Fruit fly (Drosophila melanogaster) whole organism, wandering third instar larva: ENCODE results near the gene CG8301.

ENCODE experiments used
- Abd-B ChIP-seq: fragments of >200 bp; optimal IDR thresholded peaks from 2 replicates; lab custom pipeline; 2017; ENCODE audit warnings: missing biosample characterization, missing genetic modification characterization
- CG32264 ChIP-seq: fragments of 200-800 bp; sonication (Bioruptor generic); optimal IDR thresholded peaks from 2 replicates; lab custom pipeline; 2016; ENCODE audit warnings: missing biosample characterization, missing genetic modification characterization
- CG9705 ChIP-seq: fragments of 200-800 bp; sonication (Bioruptor generic); optimal IDR thresholded peaks from 2 replicates; lab custom pipeline; 2018; ENCODE audit warnings: missing biosample characterization, mild to moderate bottlenecking, missing genetic modification characterization
- CrebA ChIP-seq: fragments of 200-800 bp; sonication (Bioruptor generic); optimal IDR thresholded peaks from 2 replicates; lab custom pipeline; 2016; ENCODE audit warnings: missing biosample characterization, mild to moderate bottlenecking, missing genetic modification characterization, borderline replicate concordance
- Dfd ChIP-seq: fragments of >200 bp; optimal IDR thresholded peaks from 2 replicates; lab custom pipeline; 2017; ENCODE audit warnings: missing biosample characterization, missing genetic modification characterization
- Dif ChIP-seq: fragments of 200-275, 200-300 bp; sonication (Bioruptor generic); optimal IDR thresholded peaks from 2 replicates; lab custom pipeline; 2018; ENCODE audit warnings: missing biosample characterization, missing genetic modification characterization; ENCODE audit not compliant: partially characterized antibody
- HLH106 ChIP-seq: fragments of 200-800 bp; optimal IDR thresholded peaks from 3 replicates; lab custom pipeline; 2019; ENCODE audit warnings: missing biosample characterization, mild to moderate bottlenecking, missing genetic modification characterization, moderate library complexity
- Hnf4 ChIP-seq: fragments of 200-800 bp; sonication (Bioruptor generic); optimal IDR thresholded peaks from 2 replicates; lab custom pipeline; 2016; ENCODE audit warnings: missing biosample characterization, mild to moderate bottlenecking, missing genetic modification characterization
- Hr78 ChIP-seq: fragments of >200 bp; optimal IDR thresholded peaks from 2 replicates; lab custom pipeline; 2017; ENCODE audit warnings: missing biosample characterization, missing genetic modification characterization
- Hr83 ChIP-seq: fragments of 200-300 bp; sonication (Bioruptor generic); optimal IDR thresholded peaks from 2 replicates; lab custom pipeline; 2016; ENCODE audit warnings: missing biosample characterization, mild to moderate bottlenecking, missing genetic modification characterization, moderate library complexity; ENCODE audit not compliant: poor library complexity, severe bottlenecking
- Jra ChIP-seq: sonication (Bioruptor generic); optimal IDR thresholded peaks from 2 replicates; lab custom pipeline; 2016; ENCODE audit warnings: missing biosample characterization, missing genetic modification characterization
- Mio ChIP-seq: sonication (Bioruptor generic); optimal IDR thresholded peaks from 2 replicates; lab custom pipeline; 2016; ENCODE audit warnings: missing biosample characterization, missing genetic modification characterization
- Myc ChIP-seq: fragments of >200 bp; optimal IDR thresholded peaks from 2 replicates; lab custom pipeline; 2017
- N ChIP-seq: fragments of >200 bp; optimal IDR thresholded peaks from 2 replicates; lab custom pipeline; 2018; ENCODE audit warnings: missing biosample characterization, missing external identifiers, missing genetic modification characterization
- OdsH ChIP-seq: fragments of 200-800 bp; sonication (Bioruptor generic); optimal IDR thresholded peaks from 2 replicates; lab custom pipeline; 2016; ENCODE audit warnings: missing biosample characterization, mild to moderate bottlenecking, missing genetic modification characterization
- Rel ChIP-seq, 2 experiments: fragments of 200-800 bp; sonication (Bioruptor generic) in 1 of 2; optimal IDR thresholded peaks; 2 replicates in 1 of 2; 3 replicates in 1 of 2; lab custom pipeline; 2016 to 2019; ENCODE audit warnings: mild to moderate bottlenecking in 2 of 2, missing biosample characterization in 2 of 2, missing genetic modification characterization in 2 of 2, moderate library complexity in 1 of 2
- Sp1 ChIP-seq: fragments of 200-800 bp; sonication (Bioruptor generic); optimal IDR thresholded peaks from 3 replicates; lab custom pipeline; 2019; ENCODE audit warnings: missing biosample characterization, mild to moderate bottlenecking, missing genetic modification characterization, moderate library complexity
- Vsx2 ChIP-seq: fragments of 200-300, 225-300 bp; sonication (Bioruptor generic); optimal IDR thresholded peaks from 2 replicates; lab custom pipeline; 2018; ENCODE audit warnings: missing biosample characterization, missing genetic modification characterization; ENCODE audit not compliant: partially characterized antibody
- br ChIP-seq: fragments of 200-800 bp; sonication (Bioruptor generic); optimal IDR thresholded peaks from 2 replicates; lab custom pipeline; 2016; ENCODE audit warnings: missing biosample characterization, missing genetic modification characterization
- brk ChIP-seq: fragments of 200-800 bp; sonication (Bioruptor generic); optimal IDR thresholded peaks from 2 replicates; lab custom pipeline; 2016; ENCODE audit warnings: missing biosample characterization, mild to moderate bottlenecking, missing genetic modification characterization
- dl ChIP-seq, 2 experiments: fragments of 175-275, 200-275 bp in 1 of 2; fragments of 200-275 bp in 1 of 2; sonication (Bioruptor generic); optimal IDR thresholded peaks; lab custom pipeline; 2018; ENCODE audit warnings: mild to moderate bottlenecking in 2 of 2, missing biosample characterization in 2 of 2, missing genetic modification characterization in 2 of 2, moderate library complexity in 2 of 2; ENCODE audit not compliant: partially characterized antibody in 2 of 2, insufficient read depth in 1 of 2
- dmrt93B ChIP-seq: fragments of 200-800 bp; sonication (Bioruptor generic); optimal IDR thresholded peaks from 2 replicates; lab custom pipeline; 2018; ENCODE audit warnings: missing biosample characterization, mild to moderate bottlenecking, missing genetic modification characterization
- dsf ChIP-seq: sonication (Bioruptor generic); optimal IDR thresholded peaks from 2 replicates; lab custom pipeline; 2016; ENCODE audit warnings: missing biosample characterization, missing genetic modification characterization, borderline replicate concordance
- ey ChIP-seq: fragments of 200-800 bp; sonication (Bioruptor generic); optimal IDR thresholded peaks from 2 replicates; lab custom pipeline; 2016; ENCODE audit warnings: missing biosample characterization, missing genetic modification characterization
- foxo ChIP-seq, 2 experiments: fragments of 200-800 bp; sonication (Bioruptor generic); optimal IDR thresholded peaks; 2 replicates in 1 of 2; 3 replicates in 1 of 2; lab custom pipeline; 2016 to 2017; ENCODE audit warnings: missing biosample characterization in 2 of 2, missing genetic modification characterization in 2 of 2
- fru ChIP-seq: fragments of 200-800 bp; sonication (Bioruptor generic); optimal IDR thresholded peaks from 3 replicates; lab custom pipeline; 2016; ENCODE audit warnings: missing biosample characterization, mild to moderate bottlenecking, missing genetic modification characterization
- h ChIP-seq: fragments of 200-800 bp; sonication (Bioruptor generic); optimal IDR thresholded peaks from 3 replicates; lab custom pipeline; 2016; ENCODE audit warnings: missing biosample characterization, mild to moderate bottlenecking, missing genetic modification characterization
- jim ChIP-seq: fragments of 175-275, 200-325 bp; sonication (Bioruptor generic); optimal IDR thresholded peaks from 2 replicates; lab custom pipeline; 2016; ENCODE audit warnings: missing biosample characterization, mild to moderate bottlenecking, missing genetic modification characterization
- lola ChIP-seq: fragments of >200 bp; optimal IDR thresholded peaks from 2 replicates; lab custom pipeline; 2017; ENCODE audit warnings: missing biosample characterization, missing genetic modification characterization
- pan ChIP-seq: fragments of >200 bp; optimal IDR thresholded peaks from 2 replicates; lab custom pipeline; 2017
- rgr ChIP-seq: fragments of 200-800 bp; sonication (Bioruptor generic); optimal IDR thresholded peaks from 3 replicates; lab custom pipeline; 2016; ENCODE audit warnings: missing biosample characterization, mild to moderate bottlenecking, missing genetic modification characterization
- sage ChIP-seq: fragments of 200-800 bp; sonication (Bioruptor generic); optimal IDR thresholded peaks from 2 replicates; lab custom pipeline; 2016; ENCODE audit warnings: missing biosample characterization, mild to moderate bottlenecking, missing genetic modification characterization
- sv ChIP-seq: fragments of 200-800 bp; sonication (Bioruptor generic); optimal IDR thresholded peaks from 3 replicates; lab custom pipeline; 2016; ENCODE audit warnings: missing biosample characterization, missing genetic modification characterization
- tai ChIP-seq: sonication (Bioruptor generic); optimal IDR thresholded peaks from 2 replicates; lab custom pipeline; 2016; ENCODE audit warnings: missing biosample characterization, missing genetic modification characterization
- usp ChIP-seq: fragments of >200 bp; optimal IDR thresholded peaks from 2 replicates; lab custom pipeline; 2017; ENCODE audit warnings: missing biosample characterization, missing genetic modification characterization
- woc ChIP-seq: sonication (Bioruptor generic); optimal IDR thresholded peaks from 2 replicates; lab custom pipeline; 2016; ENCODE audit warnings: missing biosample characterization, mild to moderate bottlenecking, missing genetic modification characterization

CG8301 gene

dm6 chr3R:9604445-9605020, 23.4 kb downstream of the CG8301 start:
- TF ChIP-seq sv: no peak
- TF ChIP-seq N (GFP tag; lab: Kevin White, UChicago): no peak
- TF ChIP-seq Dif (GFP tag; lab: Kevin White, UChicago): no peak
- TF ChIP-seq Vsx2: no peak
- no peak for TF ChIP-seq dsf

dm6 chr3R:9605084-9605483, 24.0 kb downstream of the CG8301 start:
- TF ChIP-seq Myc (no peak), Rel (GFP tag; optimal IDR thresholded peaks at IDR 0.05; lab: Kevin White, UChicago) (no peak), Rel (tag; optimal IDR thresholded peaks at IDR 0.05; lab: Kevin White, UChicago) (no peak), CrebA (no peak), Jra (no peak), fru (GFP tag; lab: Kevin White, UChicago) (peak; percentile 40), dsf (no peak), h (peak; percentile 33), br (GFP tag; lab: Kevin White, UChicago) (peak; percentile 21), HLH106 (tag; lab: Kevin White, UChicago) (peak; percentile 6), sage (no peak), ey (GFP tag; lab: Kevin White, UChicago) (peak; percentile 23), foxo (GFP tag; optimal IDR thresholded peaks at IDR 0.05; lab: Kevin White, UChicago) (peak in 1 of 2 experiments; percentile 37), Dfd (GFP tag; lab: Kevin White, UChicago) (no peak), CG32264 (GFP tag; lab: Kevin White, UChicago) (no peak), rgr (GFP tag; lab: Kevin White, UChicago) (peak; percentile 9), jim (no peak), Mio (GFP tag; lab: Kevin White, UChicago) (no peak)

dm6 chr3R:9606913-9607804, 26.1 kb downstream of the CG8301 start:
- TF ChIP-seq OdsH (no peak), Vsx2 (peak; percentile 66)
- TF ChIP-seq, all 38 proteins: peak for 1

dm6 chr3R:9608206-9608605, 27.1 kb downstream of the CG8301 start:
- TF ChIP-seq HLH106 (tag; lab: Kevin White, UChicago) (no peak), pan (lab: Kevin White, UChicago) (no peak), Dif (GFP tag; lab: Kevin White, UChicago) (no peak)
- TF ChIP-seq, all 38 proteins: peak for 0

DNA sequence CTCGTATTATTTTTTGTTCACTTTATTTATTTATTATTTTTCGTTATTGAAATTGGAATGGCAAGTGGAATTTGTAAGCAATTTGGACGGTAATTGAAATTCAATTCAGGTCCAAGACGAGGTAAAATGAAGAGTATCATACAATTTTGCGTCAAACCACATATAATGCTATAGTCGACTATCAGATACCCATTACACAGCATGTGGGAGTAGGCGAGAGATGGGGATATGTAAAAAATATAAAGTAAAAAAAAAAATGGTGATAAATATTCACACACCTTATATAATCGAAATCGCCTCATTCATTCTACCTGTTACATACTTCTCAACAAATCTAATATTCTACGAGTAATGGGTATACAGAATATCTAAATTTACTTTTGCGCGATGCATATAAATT, 31.1 kb downstream of the CG8301 start:
- TF ChIP-seq Dfd (GFP tag; lab: Kevin White, UChicago) (no peak), tai (no peak), OdsH (peak; percentile 54), Dif (GFP tag; lab: Kevin White, UChicago) (no peak), dmrt93B (GFP tag; lab: Kevin White, UChicago) (no peak), pan (lab: Kevin White, UChicago) (no peak), sage (no peak), Hnf4 (peak; percentile 60), Sp1 (peak; percentile 9), rgr (GFP tag; lab: Kevin White, UChicago) (peak; percentile 56), brk (no peak), h (peak; percentile 69), Rel (GFP tag; optimal IDR thresholded peaks at IDR 0.05; lab: Kevin White, UChicago) (no peak), Rel (tag; optimal IDR thresholded peaks at IDR 0.05; lab: Kevin White, UChicago) (no peak), N (GFP tag; lab: Kevin White, UChicago) (no peak), fru (GFP tag; lab: Kevin White, UChicago) (peak; percentile 45), usp (no peak), jim (no peak), Jra (no peak), Hr78 (GFP tag; lab: Kevin White, UChicago) (no peak), Abd-B (GFP tag; lab: Kevin White, UChicago) (no peak), HLH106 (tag; lab: Kevin White, UChicago) (peak; percentile 45), foxo (GFP tag; optimal IDR thresholded peaks at IDR 0.05; lab: Kevin White, UChicago) (peak in 1 of 2 experiments; percentile 56), Vsx2 (no peak), CG9705 (GFP tag; lab: Kevin White, UChicago) (no peak), dl (GFP tag; optimal IDR thresholded peaks at IDR 0.05; lab: Kevin White, UChicago; ENCODE audit: insufficient read depth in 1 of 2, partially characterized antibody in 2 of 2) (no peak), dsf (no peak), Hr83 (GFP tag; lab: Kevin White, UChicago) (no peak), br (GFP tag; lab: Kevin White, UChicago) (peak; percentile 59), CG32264 (GFP tag; lab: Kevin White, UChicago) (no peak), lola (no peak), sv (no peak), Mio (GFP tag; lab: Kevin White, UChicago) (no peak), ey (GFP tag; lab: Kevin White, UChicago) (peak; percentile 63), woc (GFP tag; lab: Kevin White, UChicago) (peak; percentile 11), CrebA (no peak)
